Fruit fly (Drosophila melanogaster) whole organism, prepupa: Measurements from ENCODE around the gene yuri.

Experiments used
- CG10669 ChIP-seq: fragments of 200-800 bp; sonication (Bioruptor generic); optimal IDR thresholded peaks from 3 replicates; lab custom pipeline; 2018; ENCODE audit warnings: missing biosample characterization, mild to moderate bottlenecking, missing genetic modification characterization, moderate library complexity
- CG11294 ChIP-seq: fragments of 200-800 bp; sonication (Bioruptor generic); IDR thresholded peaks from 2 replicates; pipeline ENCODE4 v1.3.6; 2022; ENCODE audit warnings: missing biosample characterization, missing genetic modification characterization
- CG11762 ChIP-seq: fragments of 200-800 bp; sonication (Bioruptor generic); optimal IDR thresholded peaks from 3 replicates; lab custom pipeline; 2016; ENCODE audit warnings: missing biosample characterization, missing genetic modification characterization; ENCODE audit not compliant: insufficient read depth
- CG11902 ChIP-seq: fragments of 200-800 bp; sonication (Bioruptor generic); optimal IDR thresholded peaks from 3 replicates; lab custom pipeline; 2016; ENCODE audit warnings: missing biosample characterization, missing genetic modification characterization
- CG15336 ChIP-seq: fragments of 200-800 bp; sonication (Bioruptor generic); IDR thresholded peaks from 2 replicates; pipeline ENCODE4 v1.3.6; 2022; ENCODE audit warnings: missing biosample characterization, missing genetic modification characterization
- CG1621 ChIP-seq: fragments of 200-800 bp; sonication (Bioruptor generic); optimal IDR thresholded peaks from 3 replicates; lab custom pipeline; 2018; ENCODE audit warnings: missing biosample characterization, mild to moderate bottlenecking, missing genetic modification characterization
- CG16779 ChIP-seq: fragments of 200-800 bp; sonication (Bioruptor generic); optimal IDR thresholded peaks from 3 replicates; lab custom pipeline; 2017; ENCODE audit warnings: missing biosample characterization, mild to moderate bottlenecking, missing genetic modification characterization
- CG3032 ChIP-seq: fragments of 200-800 bp; optimal IDR thresholded peaks from 2 replicates; lab custom pipeline; 2019; ENCODE audit warnings: missing biosample characterization, mild to moderate bottlenecking, missing genetic modification characterization, moderate library complexity
- CG32006 ChIP-seq: fragments of 200-800 bp; sonication (Bioruptor generic); optimal IDR thresholded peaks from 3 replicates; lab custom pipeline; 2017; ENCODE audit warnings: missing biosample characterization, mild to moderate bottlenecking, missing genetic modification characterization
- CG34406 ChIP-seq: fragments of 200-800 bp; sonication (Bioruptor generic); optimal IDR thresholded peaks from 3 replicates; lab custom pipeline; 2016; ENCODE audit warnings: missing biosample characterization, missing genetic modification characterization
- CG3919 ChIP-seq: fragments of 200-800 bp; sonication (Bioruptor generic); optimal IDR thresholded peaks from 3 replicates; lab custom pipeline; 2016; ENCODE audit warnings: missing biosample characterization, missing genetic modification characterization
- CG4318 ChIP-seq: fragments of 200-800 bp; sonication (Bioruptor generic); optimal IDR thresholded peaks from 3 replicates; lab custom pipeline; 2017; ENCODE audit warnings: missing biosample characterization, mild to moderate bottlenecking, missing genetic modification characterization
- CG6163 ChIP-seq: fragments of 200-800 bp; sonication (Bioruptor generic); IDR thresholded peaks from 3 replicates; pipeline ENCODE4 v1.3.6; 2022; ENCODE audit warnings: missing biosample characterization, missing genetic modification characterization
- CG6276 ChIP-seq: fragments of 200-800 bp; sonication (Bioruptor generic); optimal IDR thresholded peaks from 2 replicates; lab custom pipeline; 2017; ENCODE audit warnings: missing biosample characterization, mild to moderate bottlenecking, missing genetic modification characterization
- CG6792 ChIP-seq: fragments of 200-800 bp; sonication (Bioruptor generic); optimal IDR thresholded peaks from 3 replicates; lab custom pipeline; 2016; ENCODE audit warnings: missing biosample characterization, missing genetic modification characterization
- CG6808 ChIP-seq: fragments of 200-800 bp; sonication (Bioruptor generic); optimal IDR thresholded peaks from 3 replicates; lab custom pipeline; 2017; ENCODE audit warnings: missing biosample characterization, missing genetic modification characterization, mild to moderate bottlenecking, moderate library complexity, missing genetic modification reagents
- CG6854 ChIP-seq: fragments of 200-800 bp; sonication (Bioruptor generic); optimal IDR thresholded peaks from 2 replicates; lab custom pipeline; 2017; ENCODE audit warnings: missing biosample characterization, mild to moderate bottlenecking, missing genetic modification characterization
- CG8119 ChIP-seq: fragments of 200-800 bp; sonication (Bioruptor generic); IDR thresholded peaks from 3 replicates; pipeline ENCODE4 v1.3.6; 2022; ENCODE audit warnings: missing biosample characterization, missing genetic modification characterization
- CG8319 ChIP-seq: fragments of 200-800 bp; sonication (Bioruptor generic); optimal IDR thresholded peaks from 3 replicates; lab custom pipeline; 2016; ENCODE audit warnings: missing biosample characterization, missing genetic modification characterization
- CG8632 ChIP-seq: fragments of 200-800 bp; sonication (Bioruptor generic); optimal IDR thresholded peaks from 3 replicates; lab custom pipeline; 2016; ENCODE audit warnings: missing biosample characterization, missing genetic modification characterization
- CG9139 ChIP-seq: fragments of 200-800 bp; sonication (Bioruptor generic); optimal IDR thresholded peaks from 3 replicates; lab custom pipeline; 2017; ENCODE audit warnings: missing biosample characterization, mild to moderate bottlenecking, missing genetic modification characterization
- Eip78C ChIP-seq: fragments of 200-800 bp; sonication (Bioruptor generic); peaks from one replicate; lab custom pipeline; 2016; ENCODE audit warnings: missing biosample characterization, missing genetic modification characterization
- Eip93F ChIP-seq: fragments of 200-800 bp; sonication (Bioruptor generic); optimal IDR thresholded peaks from 2 replicates; lab custom pipeline; 2016; ENCODE audit warnings: missing biosample characterization, mild to moderate bottlenecking, missing genetic modification characterization
- Ets21C ChIP-seq: fragments of 200-800 bp; sonication (Bioruptor generic); optimal IDR thresholded peaks from 3 replicates; lab custom pipeline; 2016; ENCODE audit warnings: missing biosample characterization, missing genetic modification characterization
- Ets96B ChIP-seq: fragments of 200-800 bp; optimal IDR thresholded peaks from 2 replicates; lab custom pipeline; 2019; ENCODE audit warnings: missing biosample characterization, mild to moderate bottlenecking, missing genetic modification characterization, moderate library complexity
- Gug ChIP-seq: fragments of 200-800 bp; sonication (Bioruptor generic); IDR thresholded peaks from 2 replicates; pipeline ENCODE4 v1.3.6; 2022; ENCODE audit warnings: missing biosample characterization, missing genetic modification characterization
- Hr39 ChIP-seq: fragments of 200-800 bp; sonication (Bioruptor generic); optimal IDR thresholded peaks from 2 replicates; lab custom pipeline; 2016; ENCODE audit warnings: missing biosample characterization, missing genetic modification characterization
- Hr4 ChIP-seq: fragments of 200-800 bp; sonication (Bioruptor generic); optimal IDR thresholded peaks from 3 replicates; lab custom pipeline; 2016; ENCODE audit warnings: missing biosample characterization, missing genetic modification characterization
- Lpt ChIP-seq: fragments of 200-800 bp; sonication (Bioruptor generic); optimal IDR thresholded peaks from 3 replicates; lab custom pipeline; 2016; ENCODE audit warnings: missing biosample characterization, missing genetic modification characterization
- Met ChIP-seq: fragments of 200-800 bp; sonication (Bioruptor generic); optimal IDR thresholded peaks from 3 replicates; lab custom pipeline; 2016; ENCODE audit warnings: missing biosample characterization, missing genetic modification characterization
- OdsH ChIP-seq: fragments of 200-800 bp; sonication (Bioruptor generic); optimal IDR thresholded peaks from 3 replicates; lab custom pipeline; 2016; ENCODE audit warnings: missing biosample characterization, missing genetic modification characterization
- Smox ChIP-seq: fragments of 200-800 bp; sonication (Bioruptor generic); optimal IDR thresholded peaks from 3 replicates; lab custom pipeline; 2016; ENCODE audit warnings: missing biosample characterization, missing genetic modification characterization
- Sox102F ChIP-seq: fragments of 200-800 bp; sonication (Bioruptor generic); optimal IDR thresholded peaks from 2 replicates; lab custom pipeline; 2016; ENCODE audit warnings: missing biosample characterization, mild to moderate bottlenecking, missing genetic modification characterization
- Sox14 ChIP-seq: fragments of 200-800 bp; sonication (Bioruptor generic); optimal IDR thresholded peaks from 3 replicates; lab custom pipeline; 2016; ENCODE audit warnings: missing biosample characterization, missing genetic modification characterization
- Sox15 ChIP-seq: fragments of 200-800 bp; sonication (Bioruptor generic); optimal IDR thresholded peaks from 3 replicates; lab custom pipeline; 2016; ENCODE audit warnings: missing biosample characterization, missing genetic modification characterization
- achi ChIP-seq: fragments of 200-800 bp; sonication (Bioruptor generic); optimal IDR thresholded peaks from 3 replicates; lab custom pipeline; 2016; ENCODE audit warnings: missing biosample characterization, missing genetic modification characterization
- acj6 ChIP-seq: fragments of 200-800 bp; sonication (Bioruptor generic); optimal IDR thresholded peaks from 3 replicates; lab custom pipeline; 2016; ENCODE audit warnings: missing biosample characterization, missing genetic modification characterization
- cyc ChIP-seq: fragments of 200-800 bp; sonication (Bioruptor generic); optimal IDR thresholded peaks from 3 replicates; lab custom pipeline; 2016; ENCODE audit warnings: missing biosample characterization, missing genetic modification characterization
- dac ChIP-seq: fragments of 200-800 bp; sonication (Bioruptor generic); optimal IDR thresholded peaks from 2 replicates; lab custom pipeline; 2017; ENCODE audit warnings: missing biosample characterization, mild to moderate bottlenecking, missing genetic modification characterization
- dsx ChIP-seq: fragments of 200-800 bp; optimal IDR thresholded peaks from 3 replicates; lab custom pipeline; 2019; ENCODE audit warnings: missing biosample characterization, mild to moderate bottlenecking, missing genetic modification characterization, moderate library complexity; ENCODE audit not compliant: poor library complexity, severe bottlenecking
- eg ChIP-seq: fragments of 200-800 bp; sonication (Bioruptor generic); IDR thresholded peaks from 3 replicates; pipeline ENCODE4 v1.3.6; 2022; ENCODE audit warnings: missing biosample characterization, missing genetic modification characterization
- esn ChIP-seq: fragments of 200-800 bp; sonication (Bioruptor generic); optimal IDR thresholded peaks from 2 replicates; lab custom pipeline; 2016; ENCODE audit warnings: missing biosample characterization, mild to moderate bottlenecking, missing genetic modification characterization, moderate library complexity
- fkh ChIP-seq: fragments of 200-800 bp; sonication (Bioruptor generic); optimal IDR thresholded peaks from 3 replicates; lab custom pipeline; 2017; ENCODE audit warnings: missing biosample characterization, mild to moderate bottlenecking, missing genetic modification characterization, moderate library complexity
- lz ChIP-seq: fragments of 200-800 bp; sonication (Bioruptor generic); optimal IDR thresholded peaks from 3 replicates; lab custom pipeline; 2016; ENCODE audit warnings: missing biosample characterization, missing genetic modification characterization
- net ChIP-seq: fragments of 200-800 bp; sonication (Bioruptor generic); optimal IDR thresholded peaks from 3 replicates; lab custom pipeline; 2016; ENCODE audit warnings: missing biosample characterization, missing genetic modification characterization
- pdm3 ChIP-seq: fragments of 200-800 bp; sonication (Bioruptor generic); optimal IDR thresholded peaks from 3 replicates; lab custom pipeline; 2016; ENCODE audit warnings: missing biosample characterization, missing genetic modification characterization
- salr ChIP-seq, 2 experiments: fragments of 200-800 bp; sonication (Bioruptor generic); optimal IDR thresholded peaks; 3 replicates each; lab custom pipeline; 2016 to 2018; ENCODE audit warnings: missing biosample characterization in 2 of 2, missing genetic modification characterization in 2 of 2, mild to moderate bottlenecking in 1 of 2
- spab ChIP-seq: fragments of 200-800 bp; sonication (Bioruptor generic); optimal IDR thresholded peaks from 2 replicates; lab custom pipeline; 2017; ENCODE audit warnings: missing biosample characterization, mild to moderate bottlenecking, missing genetic modification characterization, missing genetic modification reagents
- ss ChIP-seq, 2 experiments: fragments of 200-800 bp; sonication (Bioruptor generic); optimal IDR thresholded peaks; 2 replicates in 1 of 2; 3 replicates in 1 of 2; lab custom pipeline; 2017 to 2018; ENCODE audit warnings: mild to moderate bottlenecking in 2 of 2, missing biosample characterization in 2 of 2, missing genetic modification characterization in 2 of 2, moderate library complexity in 1 of 2
- svp ChIP-seq: fragments of 200-800 bp; sonication (Bioruptor generic); peaks from one replicate; lab custom pipeline; 2016; ENCODE audit warnings: missing biosample characterization, missing genetic modification characterization
- topi ChIP-seq: fragments of 200-800 bp; sonication (Bioruptor generic); optimal IDR thresholded peaks from 3 replicates; lab custom pipeline; 2016; ENCODE audit warnings: missing biosample characterization, missing genetic modification characterization
- vri ChIP-seq: fragments of 200-800 bp; sonication (Bioruptor generic); optimal IDR thresholded peaks from 3 replicates; lab custom pipeline; 2016; ENCODE audit warnings: missing biosample characterization, mild to moderate bottlenecking, missing genetic modification characterization

yuri gene

DNA sequence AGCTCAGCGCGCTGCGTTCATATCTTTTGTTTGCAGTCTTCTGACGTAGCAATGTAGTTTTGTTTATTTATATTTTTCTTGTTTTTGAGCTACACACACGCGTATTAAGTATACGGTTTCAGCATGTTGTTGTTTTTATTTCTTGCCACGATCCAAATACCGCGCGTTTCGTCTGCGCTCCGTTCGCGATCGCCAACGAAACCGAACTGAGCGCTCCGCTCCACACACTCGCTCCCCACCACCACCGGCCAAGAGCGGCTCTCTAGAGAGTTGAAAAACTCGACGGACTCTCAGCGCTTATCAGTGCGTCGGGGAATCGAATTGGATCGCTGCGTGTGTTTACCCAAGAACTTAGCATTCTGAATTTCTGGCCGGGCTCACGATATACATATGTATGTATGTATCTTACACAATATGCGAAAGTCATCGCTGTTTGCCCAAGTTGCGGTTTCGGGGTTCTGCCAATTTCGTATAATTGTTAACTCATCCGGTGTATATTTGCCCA lies at the start of gene yuri:
Gene yuri (minus strand): TSS at position 210 of the 505 bp plus-strand sequence.
- TF ChIP-seq Gug (GFP tag; lab: Robert Waterston, UW) = peak; percentile 51; the same call in 1 of the 2 replicates
- peak; percentile 88 for TF ChIP-seq CG16779 (tag; lab: Kevin White, UChicago)
- peak; percentile 79 for TF ChIP-seq svp (GFP tag; lab: Kevin White, UChicago)
- no peak for TF ChIP-seq Eip93F (GFP tag; lab: Kevin White, UChicago)
- TF ChIP-seq CG34406 (GFP tag; lab: Kevin White, UChicago) = peak; percentile 40
- TF ChIP-seq Hr4 = no peak
- TF ChIP-seq CG4318 (GFP tag; lab: Kevin White, UChicago) = no peak
- no peak for TF ChIP-seq CG8319 (GFP tag; lab: Kevin White, UChicago)
- TF ChIP-seq Hr39 = no peak
- peak; percentile 32 for TF ChIP-seq CG8632 (GFP tag; lab: Kevin White, UChicago)
- peak; percentile 51 for TF ChIP-seq esn (GFP tag; lab: Kevin White, UChicago)
- no peak for TF ChIP-seq Met (GFP tag; lab: Kevin White, UChicago)
- peak; percentile 87 for TF ChIP-seq Eip78C (GFP tag; lab: Kevin White, UChicago)
- no peak for TF ChIP-seq CG11902 (GFP tag; lab: Kevin White, UChicago)
- peak; percentile 89 for TF ChIP-seq CG9139 (GFP tag; lab: Kevin White, UChicago)
- peak; percentile 79 for TF ChIP-seq CG15336
- peak; percentile 48 for TF ChIP-seq net (GFP tag; lab: Kevin White, UChicago)
- TF ChIP-seq pdm3 (GFP tag; lab: Kevin White, UChicago) = no peak
- TF ChIP-seq cyc (GFP tag; lab: Kevin White, UChicago) = no peak
- peak; percentile 87 for TF ChIP-seq vri (GFP tag; lab: Kevin White, UChicago)
- TF ChIP-seq CG6276 (GFP tag; lab: Kevin White, UChicago) = peak; percentile 69
- peak; percentile 87 to 90 for TF ChIP-seq ss (GFP tag; optimal IDR thresholded peaks at IDR 0.05; lab: Kevin White, UChicago)
- TF ChIP-seq OdsH (GFP tag; lab: Kevin White, UChicago) = no peak
- TF ChIP-seq salr (GFP tag; optimal IDR thresholded peaks at IDR 0.05; lab: Kevin White, UChicago) = peak in 1 of 2 experiments; percentile 24
- no peak for TF ChIP-seq Sox14 (GFP tag; lab: Kevin White, UChicago)
- TF ChIP-seq CG10669 (GFP tag; lab: Kevin White, UChicago) = peak; percentile 53
- peak; percentile 87 for TF ChIP-seq CG1621
- peak; percentile 76 for TF ChIP-seq CG6808 (GFP tag; lab: Kevin White, UChicago)
- no peak for TF ChIP-seq topi (GFP tag; lab: Kevin White, UChicago)
- peak; percentile 79 for TF ChIP-seq CG6854
- peak; percentile 60 for TF ChIP-seq CG3919 (GFP tag; lab: Kevin White, UChicago)
- TF ChIP-seq lz (GFP tag; lab: Kevin White, UChicago) = no peak
- peak; percentile 56 for TF ChIP-seq Sox102F (GFP tag; lab: Kevin White, UChicago)
- TF ChIP-seq eg (GFP tag; lab: Robert Waterston, UW) = peak; percentile 81
- no peak for TF ChIP-seq dac
- peak; percentile 87 for TF ChIP-seq CG6163 (GFP tag; lab: Robert Waterston, UW)
- TF ChIP-seq CG11294 (GFP tag; lab: Robert Waterston, UW) = no peak
- peak; percentile 71 for TF ChIP-seq spab
- no peak for TF ChIP-seq Sox15 (GFP tag; lab: Kevin White, UChicago)
- TF ChIP-seq achi (GFP tag; lab: Kevin White, UChicago) = peak; percentile 41
- no peak for TF ChIP-seq acj6 (GFP tag; lab: Kevin White, UChicago)
- TF ChIP-seq dsx (GFP tag; lab: Kevin White, UChicago) = peak; percentile 81
- peak; percentile 67 for TF ChIP-seq Lpt
- TF ChIP-seq CG3032 (tag; lab: Kevin White, UChicago) = peak; percentile 61
- TF ChIP-seq CG8119 (GFP tag; lab: Robert Waterston, UW) = peak; percentile 80
- TF ChIP-seq CG11762 = no peak
- peak; percentile 68 for TF ChIP-seq Ets96B (tag; lab: Kevin White, UChicago)
- peak; percentile 36 for TF ChIP-seq CG6792
- no peak for TF ChIP-seq Ets21C (GFP tag; lab: Kevin White, UChicago)
- no peak for TF ChIP-seq Smox (GFP tag; lab: Kevin White, UChicago)
- TF ChIP-seq CG32006 (GFP tag; lab: Kevin White, UChicago) = no peak
- peak; percentile 97 for TF ChIP-seq fkh (GFP tag; lab: Kevin White, UChicago)
